Worm (Caenorhabditis elegans): ENCODE measurements around the gene nhl-1.

nhl-1 gene

ce11 chrIII:9103643-9104042 lies 50.1 kb downstream of the nhl-1 start, which contains the start of gene dos-1:
Gene dos-1, plus strand, starts transcription at chrIII:9103943.
- no peak for TF ChIP-seq C04F5.9 (tag; optimal IDR thresholded peaks at IDR 0.05)

- TF ChIP-seq ceh-82 (tag; optimal IDR thresholded peaks at IDR 0.05) (no peak), nhr-71 (tag; optimal IDR thresholded peaks at IDR 0.05) (no peak), blmp-1 (tag; optimal IDR thresholded peaks at IDR 0.05) (no peak), unc-98 (GFP tag; IDR thresholded peaks at IDR 0.05) (no peak), nhr-12 (tag; optimal IDR thresholded peaks at IDR 0.05) (no peak), unc-62 (GFP tag; optimal IDR thresholded peaks at IDR 0.05) (no peak), sptf-1 (tag; optimal IDR thresholded peaks at IDR 0.05) (no peak), rnt-1 (tag; optimal IDR thresholded peaks at IDR 0.05) (no peak), ama-1 (optimal IDR thresholded peaks at IDR 0.05) (no peak), Y116A8C.19 (tag; optimal IDR thresholded peaks at IDR 0.05; ENCODE audit: borderline replicate concordance) (no peak), hlh-17 (GFP tag; optimal IDR thresholded peaks at IDR 0.05; ENCODE audit: borderline replicate concordance) (no peak), ets-5 (GFP tag; IDR thresholded peaks at IDR 0.05) (no peak), irx-1 (tag; optimal IDR thresholded peaks at IDR 0.05) (no peak)
These were observed 52.5 kb downstream of the nhl-1 start, which contains the start of gene ZK507.1 for ce11 chrIII:9101212-9101611. Gene ZK507.1, minus strand, starts transcription at chrIII:9101312.

Data from whole organism, L1 larva.